Worm (Caenorhabditis elegans): ENCODE results near the gene ttr-18.
A peak's percentile ranks its signal among the peaks of the same experiment; 100 is the strongest.

Gene ttr-18

DNA sequence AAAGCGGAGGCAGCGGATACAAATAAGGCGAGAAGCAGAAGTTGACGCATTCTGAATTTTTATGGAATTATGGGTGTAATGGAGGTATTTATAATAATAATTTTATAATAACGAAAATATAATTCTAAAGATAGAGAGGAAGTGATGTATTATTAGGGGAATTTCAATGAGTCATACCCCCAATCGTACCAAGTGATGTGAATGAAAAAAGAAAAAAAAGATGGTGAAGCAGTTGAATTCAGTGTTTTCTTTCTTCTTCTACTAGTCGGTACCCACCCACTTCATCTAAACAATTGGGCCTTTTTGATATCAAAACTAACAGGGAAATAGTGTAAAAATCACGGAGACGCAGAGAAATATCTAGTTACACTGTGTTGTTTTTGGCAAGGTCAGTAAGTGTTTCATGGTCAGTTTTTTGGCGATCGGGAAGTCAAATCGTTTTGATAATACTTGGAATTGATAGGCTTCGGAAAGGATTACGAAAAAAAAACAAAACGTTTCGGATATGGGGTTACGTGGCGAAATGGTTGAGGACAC is at the start of gene ttr-18:
Gene ttr-18 (minus strand): TSS at position 51 of the 537 bp plus-strand sequence.
- TF ChIP-seq nhr-47 (tag; optimal IDR thresholded peaks at IDR 0.05) (no peak), unc-130 (tag; optimal IDR thresholded peaks at IDR 0.05) (no peak), lin-14 (GFP tag; optimal IDR thresholded peaks at IDR 0.05) (peak; percentile 58), snu-23 (GFP tag; optimal IDR thresholded peaks at IDR 0.05) (peak; percentile 39), elt-3 (tag; optimal IDR thresholded peaks at IDR 0.05) (peak in 1 of 6 experiments; percentile 40), hlh-17 (GFP tag; optimal IDR thresholded peaks at IDR 0.05; ENCODE audit: borderline replicate concordance) (no peak), nhr-84 (tag; optimal IDR thresholded peaks at IDR 0.05) (no peak), zip-4 (GFP tag; optimal IDR thresholded peaks at IDR 0.05) (no peak), nhr-90 (tag; optimal IDR thresholded peaks at IDR 0.05; ENCODE audit: poor library complexity) (peak; percentile 16), ztf-4 (tag; optimal IDR thresholded peaks at IDR 0.05) (no peak), nhr-20 (tag; optimal IDR thresholded peaks at IDR 0.05) (peak; percentile 28), mep-1 (tag; optimal IDR thresholded peaks at IDR 0.05) (no peak), blmp-1 (tag; optimal IDR thresholded peaks at IDR 0.05) (peak; percentile 9), lin-13 (GFP tag; optimal IDR thresholded peaks at IDR 0.05) (no peak), nhr-85 (tag) (peak; percentile 77), fkh-10 (GFP tag; optimal IDR thresholded peaks at IDR 0.05) (no peak), unc-30 (tag; optimal IDR thresholded peaks at IDR 0.05) (no peak)

DNA sequence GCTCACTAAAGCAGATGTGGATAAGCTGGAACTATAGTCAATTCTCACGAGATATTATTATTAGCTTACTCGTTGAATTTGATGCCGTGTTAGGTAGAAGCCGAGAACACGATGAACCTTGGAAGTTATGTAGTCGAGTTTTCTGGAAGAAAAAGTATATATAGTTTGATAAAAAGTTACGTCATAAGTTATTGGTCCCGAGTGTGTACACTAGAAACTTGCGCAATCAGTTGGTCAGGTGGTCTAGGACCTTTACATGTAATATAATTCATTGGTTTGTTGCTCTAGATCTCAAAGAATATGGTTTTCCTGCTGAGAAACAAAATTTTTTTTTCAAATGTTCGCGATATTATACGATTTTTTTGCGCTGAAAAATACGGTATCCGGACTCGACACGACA is 49.4 kb upstream of the ttr-18 start:
- TF ChIP-seq C04F5.9 (tag; optimal IDR thresholded peaks at IDR 0.05) (no peak), efl-1 (optimal IDR thresholded peaks at IDR 0.05) (no peak), efl-1 (GFP tag; optimal IDR thresholded peaks at IDR 0.05 in 1 of 2) (peak in 1 of 2 experiments; percentile 82)

DNA sequence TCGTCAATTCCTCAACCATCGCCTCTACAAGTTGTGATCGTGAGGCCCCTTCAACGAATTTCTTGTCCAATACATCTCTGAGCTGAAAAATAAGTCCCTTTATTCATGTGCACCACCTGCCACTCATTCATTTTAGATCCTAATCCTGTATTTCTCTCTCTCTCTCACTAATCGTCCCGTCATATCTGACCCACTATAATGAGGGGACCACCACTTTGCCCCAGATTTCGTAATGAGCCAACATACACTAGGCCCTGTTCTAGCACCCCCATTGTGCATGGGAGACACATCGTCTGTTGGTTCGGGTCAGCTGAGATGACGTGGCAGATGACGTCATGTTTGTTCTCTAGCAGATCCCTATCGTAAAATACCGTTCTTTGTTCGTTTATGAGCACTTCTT is 48.9 kb upstream of the ttr-18 start:
- TF ChIP-seq nhr-11 (tag; optimal IDR thresholded peaks at IDR 0.05): no peak
- TF ChIP-seq sptf-1 (tag; optimal IDR thresholded peaks at IDR 0.05): no peak
- no peak for TF ChIP-seq nhr-85 (tag)
- no peak for TF ChIP-seq unc-62 (GFP tag; optimal IDR thresholded peaks at IDR 0.05)

DNA sequence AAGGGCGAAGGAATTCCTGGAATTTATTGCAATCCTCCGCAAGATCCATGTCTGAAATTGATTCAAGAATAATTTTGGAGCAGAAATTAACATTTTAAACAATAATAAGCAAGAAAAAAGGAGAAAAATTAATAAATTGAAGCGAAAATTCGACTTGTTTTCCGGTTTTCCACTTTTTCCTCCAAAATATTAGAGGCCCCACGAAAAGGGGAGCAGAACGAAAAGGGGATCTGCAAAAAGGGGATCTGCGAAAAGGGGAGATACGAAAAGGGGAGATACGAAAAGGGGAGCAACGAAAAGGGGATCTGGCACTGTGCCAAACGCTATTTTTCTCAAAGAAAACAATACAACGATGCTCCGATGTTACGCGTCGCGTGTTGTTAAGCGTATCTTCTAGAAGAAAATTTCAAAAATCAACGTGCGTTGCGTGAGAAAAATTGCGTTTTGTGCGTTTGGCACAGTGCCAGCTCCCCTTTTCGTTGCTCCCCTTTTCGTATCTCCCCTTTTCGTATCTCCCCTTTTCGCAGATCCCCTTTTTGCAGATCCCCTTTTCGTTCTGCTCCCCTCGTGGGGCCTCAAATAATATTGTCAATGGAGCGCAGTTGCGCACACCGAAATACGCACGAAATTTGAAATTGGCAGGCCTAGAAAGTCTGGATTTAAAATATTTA is 48.0 kb upstream of the ttr-18 start, which contains the start of gene Y62F5A.12:
Gene Y62F5A.12 (minus strand): TSS at position 51 of the 671 bp plus-strand sequence.
- TF ChIP-seq ceh-90 (tag; optimal IDR thresholded peaks at IDR 0.05): peak; percentile 51
- TF ChIP-seq fkh-10 (GFP tag; optimal IDR thresholded peaks at IDR 0.05): peak; percentile 81
- peak in 2 of 6 experiments; percentile 11 to 13 for TF ChIP-seq elt-3 (tag; optimal IDR thresholded peaks at IDR 0.05)
- peak; percentile 82 to 90 for TF ChIP-seq efl-1 (optimal IDR thresholded peaks at IDR 0.05)
- TF ChIP-seq efl-1 (GFP tag; optimal IDR thresholded peaks at IDR 0.05 in 1 of 2): peak; percentile 87 to 99
- peak; percentile 59 for TF ChIP-seq lin-13 (GFP tag; optimal IDR thresholded peaks at IDR 0.05)
- peak; percentile 80 for TF ChIP-seq swsn-7 (tag; optimal IDR thresholded peaks at IDR 0.05)
- TF ChIP-seq nhr-237 (tag; optimal IDR thresholded peaks at IDR 0.05): peak; percentile 34
- peak; percentile 84 for TF ChIP-seq lin-14 (GFP tag; optimal IDR thresholded peaks at IDR 0.05)
- TF ChIP-seq sox-4 (tag; optimal IDR thresholded peaks at IDR 0.05): peak; percentile 78
- TF ChIP-seq nhr-77 (tag; optimal IDR thresholded peaks at IDR 0.05): peak; percentile 72
- TF ChIP-seq ztf-11 (tag; optimal IDR thresholded peaks at IDR 0.05): peak in 1 of 2 experiments; percentile 94
- peak; percentile 89 for TF ChIP-seq isw-1 (GFP tag; IDR thresholded peaks at IDR 0.05)
- TF ChIP-seq nhr-71 (tag; optimal IDR thresholded peaks at IDR 0.05): peak; percentile 92
- peak; percentile 42 for TF ChIP-seq elt-2 (tag; optimal IDR thresholded peaks at IDR 0.05)
- TF ChIP-seq dpl-1 (GFP tag; optimal IDR thresholded peaks at IDR 0.05): peak; percentile 81 to 89 (median 85)
- peak; percentile 61 for TF ChIP-seq unc-130 (tag; optimal IDR thresholded peaks at IDR 0.05)
- TF ChIP-seq C16A3.4 (tag; optimal IDR thresholded peaks at IDR 0.05): peak; percentile 71
- TF ChIP-seq ceh-63 (GFP tag; optimal IDR thresholded peaks at IDR 0.05): peak; percentile 86
- peak; percentile 82 for TF ChIP-seq lin-15B (tag; optimal IDR thresholded peaks at IDR 0.05)
- TF ChIP-seq zip-4 (GFP tag; optimal IDR thresholded peaks at IDR 0.05): peak; percentile 11
- peak; percentile 99 for TF ChIP-seq rnt-1 (tag; optimal IDR thresholded peaks at IDR 0.05)
- TF ChIP-seq skn-1 (tag; optimal IDR thresholded peaks at IDR 0.05): peak; percentile 42
- peak; percentile 22 for TF ChIP-seq blmp-1 (tag; optimal IDR thresholded peaks at IDR 0.05)
- TF ChIP-seq dsc-1 (tag; optimal IDR thresholded peaks at IDR 0.05): peak; percentile 83
- TF ChIP-seq pax-3 (tag; optimal IDR thresholded peaks at IDR 0.05): peak; percentile 89
- TF ChIP-seq egl-13 (tag; optimal IDR thresholded peaks at IDR 0.05): peak; percentile 72
- peak; percentile 57 for TF ChIP-seq ceh-8 (GFP tag; optimal IDR thresholded peaks at IDR 0.05)
- TF ChIP-seq nhr-19 (GFP tag; conservative IDR thresholded peaks at IDR 0.05): peak; percentile 94
- peak; percentile 53 for TF ChIP-seq Y116A8C.19 (tag; optimal IDR thresholded peaks at IDR 0.05; ENCODE audit: borderline replicate concordance)

Data from whole organism, L1 larva.